Fruit fly (Drosophila melanogaster) whole organism, adult: ENCODE results near the gene Cep135.

ENCODE experiments used
- CG1620 ChIP-seq: fragments of 200-800 bp; sonication (Bioruptor generic); optimal IDR thresholded peaks from 2 replicates; lab custom pipeline; 2016; ENCODE audit warnings: missing biosample characterization, missing genetic modification characterization
- CG7045 ChIP-seq: fragments of 200-800 bp; sonication (Bioruptor generic); optimal IDR thresholded peaks from 2 replicates; lab custom pipeline; 2017; ENCODE audit warnings: missing biosample characterization, mild to moderate bottlenecking, missing genetic modification characterization
- Clk ChIP-seq: fragments of 200-800 bp; sonication (Bioruptor generic); optimal IDR thresholded peaks from 2 replicates; lab custom pipeline; 2017; ENCODE audit warnings: missing biosample characterization, missing genetic modification characterization
- cnc ChIP-seq, 2 experiments: fragments of >200 bp; optimal IDR thresholded peaks; 2 replicates each; lab custom pipeline; 2017
- kay ChIP-seq: fragments of 200-800 bp; sonication (Bioruptor generic); peaks from one replicate; lab custom pipeline; 2016; ENCODE audit warnings: missing biosample characterization, missing genetic modification characterization, borderline replicate concordance
- ovo ChIP-seq: fragments of 200-800 bp; sonication (Bioruptor generic); optimal IDR thresholded peaks from 2 replicates; lab custom pipeline; 2016; ENCODE audit warnings: missing biosample characterization, missing genetic modification characterization
- pad ChIP-seq: fragments of 200-800 bp; sonication (Bioruptor generic); optimal IDR thresholded peaks from 3 replicates; lab custom pipeline; 2017; ENCODE audit warnings: missing biosample characterization, missing genetic modification characterization, mild to moderate bottlenecking, moderate library complexity, missing genetic modification reagents
- toe ChIP-seq: fragments of 200-800 bp; sonication (Bioruptor generic); optimal IDR thresholded peaks from 2 replicates; lab custom pipeline; 2016; ENCODE audit warnings: missing biosample characterization, missing genetic modification characterization

- no peak for TF ChIP-seq ovo (GFP tag; lab: Kevin White, UChicago)
- TF ChIP-seq CG7045 (GFP tag; lab: Kevin White, UChicago): no peak
- no peak for TF ChIP-seq CG1620 (GFP tag; lab: Kevin White, UChicago)
- no peak for TF ChIP-seq cnc (optimal IDR thresholded peaks at IDR 0.05; lab: Kevin White, UChicago)
- TF ChIP-seq pad (GFP tag; lab: Kevin White, UChicago): no peak
- TF ChIP-seq kay (GFP tag; lab: Kevin White, UChicago): no peak
- TF ChIP-seq toe (GFP tag; lab: Kevin White, UChicago): no peak
- no peak for TF ChIP-seq Clk (GFP tag; lab: Kevin White, UChicago)
Observed at dm6 chr3L:15174823-15175222, 58.3 kb downstream of the Cep135 start.
